Fruit fly (Drosophila melanogaster): ENCODE results near the gene IFT52.

DNA sequence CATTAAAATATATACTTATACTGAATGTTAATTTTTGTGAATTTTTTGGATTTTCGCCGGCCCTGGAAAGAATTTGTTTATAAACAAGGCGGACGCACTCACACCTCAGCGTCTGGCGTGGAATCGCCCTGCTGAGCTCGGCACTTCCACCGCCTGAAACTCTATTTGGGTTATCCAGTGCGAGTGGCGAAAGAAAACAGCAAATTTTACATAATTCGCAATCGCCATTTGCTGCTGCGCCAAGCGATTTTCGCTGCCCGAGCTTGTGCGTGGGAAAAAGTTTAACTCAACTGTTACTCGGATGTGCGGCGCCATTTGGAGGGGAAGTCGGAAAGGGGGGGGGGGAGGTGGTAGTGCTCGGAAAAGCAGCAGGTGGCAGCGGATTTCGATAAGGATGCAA, 24.3 kb downstream of the IFT52 start:
- TF ChIP-seq insv (optimal IDR thresholded peaks at IDR 0.05) (no peak), ttk (optimal IDR thresholded peaks at IDR 0.05) (no peak), Sin3A (optimal IDR thresholded peaks at IDR 0.05) (no peak), psq (optimal IDR thresholded peaks at IDR 0.05) (no peak)
